Fruit fly (Drosophila melanogaster) whole organism, embryonic: ENCODE measurements around the gene kra.

Experiments
- Antp ChIP-seq: fragments of 200-800 bp; sonication (Bioruptor generic); optimal IDR thresholded peaks from 3 replicates; lab custom pipeline; 2016; ENCODE audit warnings: missing biosample characterization, missing genetic modification characterization
- Atf3 ChIP-seq: fragments of 200-800 bp; sonication (Bioruptor generic); optimal IDR thresholded peaks from 3 replicates; lab custom pipeline; 2016; ENCODE audit warnings: missing biosample characterization, missing genetic modification characterization
- Bgb ChIP-seq: fragments of 200-800 bp; sonication (Bioruptor generic); IDR thresholded peaks from 2 replicates; pipeline ENCODE4 v1.3.6; 2022; ENCODE audit warnings: missing biosample characterization, missing genetic modification characterization; ENCODE audit not compliant: partially characterized antibody
- CG10654 ChIP-seq: fragments of 200-800 bp; sonication (Bioruptor generic); optimal IDR thresholded peaks from 2 replicates; lab custom pipeline; 2016; ENCODE audit warnings: missing biosample characterization, missing genetic modification characterization
- CG12236 ChIP-seq: fragments of 200-800 bp; sonication (Bioruptor generic); optimal IDR thresholded peaks from 2 replicates; lab custom pipeline; 2016; ENCODE audit warnings: missing biosample characterization, missing genetic modification characterization
- CG12942 ChIP-seq: fragments of 200-800 bp; sonication (Bioruptor generic); optimal IDR thresholded peaks from 3 replicates; lab custom pipeline; 2016; ENCODE audit warnings: missing biosample characterization, missing genetic modification characterization
- CG15514 ChIP-seq: fragments of 200-800 bp; sonication (Bioruptor generic); optimal IDR thresholded peaks from 3 replicates; lab custom pipeline; 2017; ENCODE audit warnings: missing biosample characterization, missing genetic modification characterization, mild to moderate bottlenecking, moderate library complexity, missing genetic modification reagents
- CG1647 ChIP-seq: fragments of 200-800 bp; sonication (Bioruptor generic); optimal IDR thresholded peaks from 3 replicates; lab custom pipeline; 2016; ENCODE audit warnings: missing biosample characterization, missing genetic modification characterization
- CG16863 ChIP-seq: fragments of 200-800 bp; sonication (Bioruptor generic); optimal IDR thresholded peaks from 3 replicates; lab custom pipeline; 2016; ENCODE audit warnings: missing biosample characterization, missing genetic modification characterization
- CG18262 ChIP-seq: fragments of 200-800 bp; optimal IDR thresholded peaks from 3 replicates; lab custom pipeline; 2019; ENCODE audit warnings: missing biosample characterization, mild to moderate bottlenecking, missing genetic modification characterization, moderate library complexity
- CG3281 ChIP-seq: fragments of 200-800 bp; sonication (Bioruptor generic); optimal IDR thresholded peaks from 3 replicates; lab custom pipeline; 2017; ENCODE audit warnings: missing biosample characterization, mild to moderate bottlenecking, missing genetic modification characterization
- CG4730 ChIP-seq: fragments of 200-800 bp; sonication (Bioruptor generic); IDR thresholded peaks from 2 replicates; pipeline ENCODE4 v1.3.6; 2022; ENCODE audit warnings: missing biosample characterization, missing genetic modification characterization
- CG4820 ChIP-seq: fragments of 200-800 bp; sonication (Bioruptor generic); optimal IDR thresholded peaks from 3 replicates; lab custom pipeline; 2016; ENCODE audit warnings: missing biosample characterization, missing genetic modification characterization
- CG5245 ChIP-seq: fragments of 200-800 bp; sonication (Bioruptor generic); optimal IDR thresholded peaks from 3 replicates; lab custom pipeline; 2016; ENCODE audit warnings: missing biosample characterization, missing genetic modification characterization
- CG6791 ChIP-seq: fragments of 200-800 bp; sonication (Bioruptor generic); IDR thresholded peaks from 3 replicates; pipeline ENCODE4 v1.3.6; 2022; ENCODE audit warnings: missing biosample characterization, missing genetic modification characterization; ENCODE audit not compliant: partially characterized antibody
- CG7357 ChIP-seq: fragments of 200-800 bp; sonication (Bioruptor generic); IDR thresholded peaks from 3 replicates; pipeline ENCODE4 v1.3.6; 2022; ENCODE audit warnings: missing biosample characterization, missing genetic modification characterization
- CG7963 ChIP-seq: fragments of 200-800 bp; sonication (Bioruptor generic); IDR thresholded peaks from 3 replicates; pipeline ENCODE4 v1.3.6; 2022; ENCODE audit warnings: missing biosample characterization, missing genetic modification characterization; ENCODE audit not compliant: partially characterized antibody
- CG8290 ChIP-seq, 3 experiments: fragments of 200-800 bp; sonication (Bioruptor generic); optimal IDR thresholded peaks; 2 replicates each; lab custom pipeline; 2016 to 2019; ENCODE audit warnings: missing biosample characterization in 3 of 3, missing genetic modification characterization in 3 of 3, mild to moderate bottlenecking in 2 of 3, moderate library complexity in 1 of 3
- Dek ChIP-seq: fragments of 200-800 bp; sonication (Bioruptor generic); optimal IDR thresholded peaks from 3 replicates; lab custom pipeline; 2019; ENCODE audit warnings: missing biosample characterization, mild to moderate bottlenecking, missing genetic modification characterization, moderate library complexity
- Dip3 ChIP-seq: fragments of 200-800 bp; sonication (Bioruptor generic); optimal IDR thresholded peaks from 3 replicates; lab custom pipeline; 2016; ENCODE audit warnings: missing biosample characterization, missing genetic modification characterization
- Ets65A ChIP-seq: fragments of 200-800 bp; sonication (Bioruptor generic); peaks from one replicate; lab custom pipeline; 2016; ENCODE audit warnings: missing biosample characterization, missing genetic modification characterization
- Ets97D ChIP-seq: fragments of 200-800 bp; sonication (Bioruptor generic); optimal IDR thresholded peaks from 3 replicates; lab custom pipeline; 2016; ENCODE audit warnings: missing biosample characterization, missing genetic modification characterization
- Fer2 ChIP-seq: fragments of 200-800 bp; sonication (Bioruptor generic); optimal IDR thresholded peaks from 2 replicates; lab custom pipeline; 2018; ENCODE audit warnings: missing biosample characterization, mild to moderate bottlenecking, missing genetic modification characterization, moderate library complexity
- Fer3 ChIP-seq: fragments of 200-800 bp; sonication (Bioruptor generic); optimal IDR thresholded peaks from 2 replicates; lab custom pipeline; 2018; ENCODE audit warnings: missing biosample characterization, mild to moderate bottlenecking, missing genetic modification characterization, moderate library complexity
- HLH3B ChIP-seq: fragments of 200-800 bp; sonication (Bioruptor generic); IDR thresholded peaks from 2 replicates; pipeline ENCODE4 v1.3.6; 2022; ENCODE audit warnings: missing biosample characterization, missing genetic modification characterization
- HLH4C ChIP-seq: fragments of 200-800 bp; sonication (Bioruptor generic); IDR thresholded peaks from 3 replicates; pipeline ENCODE4 v1.3.6; 2022; ENCODE audit warnings: missing biosample characterization, missing genetic modification characterization; ENCODE audit not compliant: partially characterized antibody
- HmgZ ChIP-seq: fragments of 200-800 bp; sonication (Bioruptor generic); optimal IDR thresholded peaks from 2 replicates; lab custom pipeline; 2018; ENCODE audit warnings: missing biosample characterization, mild to moderate bottlenecking, missing genetic modification characterization
- Kr ChIP-seq: fragments of 200-800 bp; sonication (Bioruptor generic); optimal IDR thresholded peaks from 2 replicates; lab custom pipeline; 2017; ENCODE audit warnings: missing biosample characterization, mild to moderate bottlenecking, missing genetic modification characterization
- Lhr ChIP-seq: fragments of 200-800 bp; sonication (Bioruptor generic); optimal IDR thresholded peaks from 3 replicates; lab custom pipeline; 2017; ENCODE audit warnings: mild to moderate bottlenecking, missing biosample characterization, missing genetic modification reagents, missing genetic modification characterization
- MESR4 ChIP-seq: fragments of 200-800 bp; sonication (Bioruptor generic); optimal IDR thresholded peaks from 2 replicates; lab custom pipeline; 2018; ENCODE audit warnings: missing biosample characterization, mild to moderate bottlenecking, missing genetic modification characterization, moderate library complexity
- Opbp ChIP-seq: fragments of 200-800 bp; sonication (Bioruptor generic); IDR thresholded peaks from 3 replicates; pipeline ENCODE4 v1.3.6; 2022; ENCODE audit warnings: missing biosample characterization, missing genetic modification characterization; ENCODE audit not compliant: partially characterized antibody
- Pdp1 ChIP-seq, 2 experiments: fragments of 200-800 bp; sonication (Bioruptor generic); optimal IDR thresholded peaks; 3 replicates each; lab custom pipeline; 2016; ENCODE audit warnings: missing biosample characterization in 2 of 2, missing genetic modification characterization in 2 of 2, mild to moderate bottlenecking in 1 of 2, moderate library complexity in 1 of 2
- Ptx1 ChIP-seq: fragments of 200-800 bp; sonication (Bioruptor generic); IDR thresholded peaks from 2 replicates; pipeline ENCODE4 v1.3.6; 2022; ENCODE audit warnings: missing biosample characterization, missing genetic modification characterization
- Rx ChIP-seq: fragments of 200-800 bp; sonication (Bioruptor generic); IDR thresholded peaks from 2 replicates; pipeline ENCODE4 v1.3.6; 2022; ENCODE audit warnings: missing biosample characterization, missing genetic modification characterization
- ac ChIP-seq: fragments of 200-800 bp; sonication (Bioruptor generic); optimal IDR thresholded peaks from 3 replicates; lab custom pipeline; 2017; ENCODE audit warnings: missing biosample characterization, mild to moderate bottlenecking, missing genetic modification characterization
- chn ChIP-seq: fragments of 200-800 bp; sonication (Bioruptor generic); optimal IDR thresholded peaks from 2 replicates; lab custom pipeline; 2016; ENCODE audit warnings: missing biosample characterization, missing genetic modification characterization
- ftz-f1 ChIP-seq: fragments of 200-800 bp; sonication (Bioruptor generic); optimal IDR thresholded peaks from 2 replicates; lab custom pipeline; 2016; ENCODE audit warnings: missing biosample characterization, missing genetic modification characterization
- gfzf ChIP-seq: fragments of 200-800 bp; sonication (Bioruptor generic); optimal IDR thresholded peaks from 2 replicates; lab custom pipeline; 2016; ENCODE audit warnings: missing biosample characterization, mild to moderate bottlenecking, missing genetic modification characterization, moderate library complexity
- gsb-n ChIP-seq: fragments of 200-800 bp; sonication (Bioruptor generic); optimal IDR thresholded peaks from 3 replicates; lab custom pipeline; 2018; ENCODE audit warnings: missing biosample characterization, mild to moderate bottlenecking, missing genetic modification characterization
- nerfin-2 ChIP-seq: fragments of 200-800 bp; sonication (Bioruptor generic); IDR thresholded peaks from 2 replicates; pipeline ENCODE4 v1.3.6; 2022; ENCODE audit warnings: missing biosample characterization, missing genetic modification characterization; ENCODE audit not compliant: partially characterized antibody
- oc ChIP-seq: fragments of 200-800 bp; sonication (Bioruptor generic); optimal IDR thresholded peaks from 2 replicates; lab custom pipeline; 2018; ENCODE audit warnings: missing biosample characterization, mild to moderate bottlenecking, missing genetic modification characterization, moderate library complexity
- onecut ChIP-seq: fragments of 200-800 bp; sonication (Bioruptor generic); IDR thresholded peaks from 2 replicates; pipeline ENCODE4 v1.3.6; 2022; ENCODE audit warnings: missing biosample characterization, missing genetic modification characterization
- peb ChIP-seq: fragments of 200-800 bp; sonication (Bioruptor generic); IDR thresholded peaks from 2 replicates; pipeline ENCODE4 v1.3.6; 2022; ENCODE audit warnings: missing biosample characterization, missing genetic modification characterization
- pfk ChIP-seq: fragments of 200-800 bp; sonication (Bioruptor generic); optimal IDR thresholded peaks from 2 replicates; lab custom pipeline; 2018; ENCODE audit warnings: missing biosample characterization, mild to moderate bottlenecking, missing genetic modification characterization, moderate library complexity
- pita ChIP-seq: fragments of 200-800 bp; sonication (Bioruptor generic); optimal IDR thresholded peaks from 2 replicates; lab custom pipeline; 2017; ENCODE audit warnings: missing biosample characterization, mild to moderate bottlenecking, missing genetic modification characterization
- pros ChIP-seq: fragments of 200-800 bp; sonication (Bioruptor generic); optimal IDR thresholded peaks from 3 replicates; lab custom pipeline; 2019; ENCODE audit warnings: missing biosample characterization, mild to moderate bottlenecking, missing genetic modification characterization, moderate library complexity
- sens ChIP-seq: fragments of 200-800 bp; sonication (Bioruptor generic); peaks from one replicate; lab custom pipeline; 2016; ENCODE audit warnings: missing biosample characterization, missing genetic modification characterization
- toy ChIP-seq: fragments of 200-800 bp; sonication (Bioruptor generic); IDR thresholded peaks from 2 replicates; pipeline ENCODE4 v1.3.6; 2022; ENCODE audit warnings: missing biosample characterization, missing genetic modification characterization
- ttk ChIP-seq: fragments of 200-800 bp; sonication (Bioruptor generic); IDR thresholded peaks from 2 replicates; pipeline ENCODE4 v2.1.2; 2022; ENCODE audit warnings: missing biosample characterization, missing genetic modification characterization
- usp ChIP-seq: fragments of >200 bp; optimal IDR thresholded peaks from 2 replicates; lab custom pipeline; 2017; ENCODE audit warnings: missing biosample characterization, missing genetic modification characterization
- z ChIP-seq: fragments of 200-800 bp; sonication (Bioruptor generic); IDR thresholded peaks from 3 replicates; pipeline ENCODE4 v1.3.6; 2022; ENCODE audit warnings: missing biosample characterization, missing genetic modification characterization

The kra gene

DNA sequence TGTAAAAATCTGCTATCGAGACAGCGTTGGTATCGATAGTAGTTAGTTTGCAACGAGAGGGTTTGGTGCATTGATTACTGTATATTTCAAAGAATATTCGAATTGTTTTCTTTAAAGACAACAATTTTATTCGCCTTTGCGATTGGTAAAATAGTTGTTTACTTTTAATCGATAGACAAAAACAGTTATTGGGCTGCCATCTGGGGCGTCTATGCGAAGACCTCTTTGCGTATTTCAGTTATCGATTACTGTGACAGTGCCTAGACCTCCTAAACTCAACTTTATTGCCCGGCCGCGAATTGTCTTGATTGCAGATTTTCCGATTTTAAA is 12.1 kb upstream of the kra start, which contains the start of gene Atu (continued):
- TF ChIP-seq Ets65A (GFP tag; lab: Kevin White, UChicago) (no peak), CG5245 (GFP tag; lab: Kevin White, UChicago) (no peak), CG16863 (GFP tag; lab: Kevin White, UChicago) (no peak), Lhr (peak; percentile 11), Opbp (GFP tag; lab: Robert Waterston, UW) (peak; percentile 91), oc (no peak), CG12236 (GFP tag; lab: Kevin White, UChicago) (no peak), CG4730 (GFP tag; lab: Robert Waterston, UW) (no peak), gsb-n (tag; lab: Kevin White, UChicago) (no peak), CG10654 (GFP tag; lab: Kevin White, UChicago) (no peak), pita (no peak), CG6791 (GFP tag; lab: Robert Waterston, UW) (peak; percentile 84), Rx (GFP tag; lab: Robert Waterston, UW) (no peak), HLH4C (GFP tag; lab: Robert Waterston, UW) (peak; percentile 93), Atf3 (no peak), HmgZ (tag; lab: Kevin White, UChicago) (peak; percentile 79), gfzf (GFP tag; lab: Kevin White, UChicago) (peak; percentile 27), Bgb (GFP tag; lab: Robert Waterston, UW) (peak; percentile 87), Ets97D (GFP tag; lab: Kevin White, UChicago) (peak; percentile 66), ac (GFP tag; lab: Kevin White, UChicago) (no peak), Antp (peak; percentile 47), Fer2 (tag; lab: Kevin White, UChicago) (no peak), ttk (GFP tag; lab: Robert Waterston, UW) (no peak), onecut (peak; percentile 6; the same call in 1 of the 2 replicates), z (GFP tag; lab: Robert Waterston, UW) (no peak), CG1647 (GFP tag; lab: Kevin White, UChicago) (peak; percentile 13), chn (GFP tag; lab: Kevin White, UChicago) (peak; percentile 39), CG8290 (GFP tag; optimal IDR thresholded peaks at IDR 0.05; lab: Kevin White, UChicago) (no peak), CG8290 (tag; optimal IDR thresholded peaks at IDR 0.05; lab: Kevin White, UChicago) (peak in 1 of 2 experiments; percentile 57), Pdp1 (GFP tag; optimal IDR thresholded peaks at IDR 0.05; lab: Kevin White, UChicago) (peak in 1 of 2 experiments; percentile 42), toy (GFP tag; lab: Robert Waterston, UW) (no peak), pros (no peak), Kr (GFP tag; lab: Kevin White, UChicago) (no peak), pfk (GFP tag; lab: Kevin White, UChicago) (no peak), sens (GFP tag; lab: Kevin White, UChicago) (peak; percentile 88), peb (GFP tag; lab: Robert Waterston, UW) (no peak), CG12942 (no peak), ftz-f1 (no peak), CG3281 (GFP tag; lab: Kevin White, UChicago) (peak; percentile 2), HLH3B (no peak), Fer3 (tag; lab: Kevin White, UChicago) (peak; percentile 29), Ptx1 (GFP tag; lab: Robert Waterston, UW) (no peak), Dip3 (GFP tag; lab: Kevin White, UChicago) (peak; percentile 2), nerfin-2 (GFP tag; lab: Robert Waterston, UW) (peak; percentile 85), CG7963 (GFP tag; lab: Robert Waterston, UW) (peak; percentile 84), CG4820 (GFP tag; lab: Kevin White, UChicago) (peak; percentile 61), Dek (tag; lab: Kevin White, UChicago) (peak; percentile 13), MESR4 (GFP tag; lab: Kevin White, UChicago) (peak; percentile 24), CG7357 (GFP tag; lab: Robert Waterston, UW) (no peak), CG18262 (tag; lab: Kevin White, UChicago) (peak; percentile 46), usp (GFP tag; lab: Kevin White, UChicago) (no peak), CG15514 (GFP tag; lab: Kevin White, UChicago) (peak; percentile 71)
